Fruit fly (Drosophila melanogaster) whole organism, embryonic: ENCODE data around the gene Sk1.
A peak's percentile ranks its signal among the peaks of the same experiment; 100 is the strongest.

Experiments
- Awh ChIP-seq: fragments of 200-800 bp; sonication (Bioruptor generic); IDR thresholded peaks from 2 replicates; pipeline ENCODE4, ENCODE4 v1.3.6; 2022; ENCODE audit warnings: missing biosample characterization, missing genetic modification characterization
- Bgb ChIP-seq: fragments of 200-800 bp; sonication (Bioruptor generic); IDR thresholded peaks from 2 replicates; pipeline ENCODE4 v1.3.6; 2022; ENCODE audit warnings: missing biosample characterization, missing genetic modification characterization; ENCODE audit not compliant: partially characterized antibody
- BtbVII ChIP-seq: fragments of 200-800 bp; sonication (Bioruptor generic); optimal IDR thresholded peaks from 3 replicates; lab custom pipeline; 2017; ENCODE audit warnings: missing biosample characterization, mild to moderate bottlenecking, missing genetic modification characterization
- CG10209 ChIP-seq: fragments of 200-800 bp; sonication (Bioruptor generic); optimal IDR thresholded peaks from 3 replicates; lab custom pipeline; 2017; ENCODE audit warnings: missing biosample characterization, mild to moderate bottlenecking, missing genetic modification characterization, missing genetic modification reagents
- CG10431 ChIP-seq: fragments of 200-800 bp; sonication (Bioruptor generic); optimal IDR thresholded peaks from 3 replicates; lab custom pipeline; 2018; ENCODE audit warnings: missing biosample characterization, mild to moderate bottlenecking, missing genetic modification characterization
- CG12219 ChIP-seq: fragments of 200-800 bp; sonication (Bioruptor generic); optimal IDR thresholded peaks from 3 replicates; lab custom pipeline; 2018; ENCODE audit warnings: missing biosample characterization, mild to moderate bottlenecking, missing genetic modification characterization
- CG13123 ChIP-seq: fragments of 200-800 bp; sonication (Bioruptor generic); optimal IDR thresholded peaks from 2 replicates; lab custom pipeline; 2016; ENCODE audit warnings: missing biosample characterization, missing genetic modification characterization
- CG14441 ChIP-seq: fragments of 200-800 bp; sonication (Bioruptor generic); IDR thresholded peaks from 2 replicates; pipeline ENCODE4 v1.3.6; 2022; ENCODE audit warnings: missing biosample characterization, missing genetic modification characterization
- CG15073 ChIP-seq: fragments of 200-800 bp; sonication (Bioruptor generic); optimal IDR thresholded peaks from 2 replicates; lab custom pipeline; 2016; ENCODE audit warnings: missing biosample characterization, missing genetic modification characterization
- CG15696 ChIP-seq: fragments of 200-800 bp; sonication (Bioruptor generic); optimal IDR thresholded peaks from 2 replicates; lab custom pipeline; 2019; ENCODE audit warnings: missing biosample characterization, mild to moderate bottlenecking, missing genetic modification characterization, moderate library complexity
- CG18599 ChIP-seq: fragments of 200-800 bp; sonication (Bioruptor generic); optimal IDR thresholded peaks from 3 replicates; lab custom pipeline; 2017; ENCODE audit warnings: missing biosample characterization, missing genetic modification characterization, mild to moderate bottlenecking, moderate library complexity, missing genetic modification reagents
- CG3281 ChIP-seq: fragments of 200-800 bp; sonication (Bioruptor generic); optimal IDR thresholded peaks from 3 replicates; lab custom pipeline; 2017; ENCODE audit warnings: missing biosample characterization, mild to moderate bottlenecking, missing genetic modification characterization
- CG33557 ChIP-seq: fragments of 200-800 bp; sonication (Bioruptor generic); optimal IDR thresholded peaks from 2 replicates; lab custom pipeline; 2019; ENCODE audit warnings: missing biosample characterization, mild to moderate bottlenecking, missing genetic modification characterization, moderate library complexity
- CG4404 ChIP-seq: fragments of 200-800 bp; sonication (Bioruptor generic); IDR thresholded peaks from 2 replicates; pipeline ENCODE4 v1.3.6; 2022; ENCODE audit warnings: missing biosample characterization, missing genetic modification characterization
- CG6813 ChIP-seq: fragments of 200-800 bp; sonication (Bioruptor generic); optimal IDR thresholded peaks from 2 replicates; lab custom pipeline; 2017; ENCODE audit warnings: missing biosample characterization, missing genetic modification characterization, mild to moderate bottlenecking, moderate library complexity, missing genetic modification reagents
- CG8281 ChIP-seq: fragments of 200-800 bp; sonication (Bioruptor generic); optimal IDR thresholded peaks from 2 replicates; lab custom pipeline; 2018; ENCODE audit warnings: missing biosample characterization, mild to moderate bottlenecking, missing genetic modification characterization, moderate library complexity
- CG9727 ChIP-seq: fragments of 200-800 bp; sonication (Bioruptor generic); optimal IDR thresholded peaks from 3 replicates; lab custom pipeline; 2017; ENCODE audit warnings: missing biosample characterization, mild to moderate bottlenecking, missing genetic modification characterization
- CG9817 ChIP-seq: fragments of 200-800 bp; sonication (Bioruptor generic); optimal IDR thresholded peaks from 2 replicates; lab custom pipeline; 2018; ENCODE audit warnings: missing biosample characterization, mild to moderate bottlenecking, missing genetic modification characterization, moderate library complexity
- D ChIP-seq, 2 experiments: fragments of 200-800 bp in 1 of 2; fragments of >200 bp in 1 of 2; sonication (Bioruptor generic) in 1 of 2; optimal IDR thresholded peaks; 2 replicates in 1 of 2; 3 replicates in 1 of 2; lab custom pipeline; 2017; ENCODE audit warnings: mild to moderate bottlenecking in 1 of 2, missing biosample characterization in 1 of 2, missing genetic modification characterization in 1 of 2, missing genetic modification reagents in 1 of 2
- D19A ChIP-seq: fragments of 200-800 bp; optimal IDR thresholded peaks from 3 replicates; lab custom pipeline; 2019; ENCODE audit warnings: missing biosample characterization, mild to moderate bottlenecking, missing genetic modification characterization, moderate library complexity
- Dbx ChIP-seq: fragments of 200-800 bp; sonication (Bioruptor generic); IDR thresholded peaks from 3 replicates; pipeline ENCODE4 v1.3.6; 2022; ENCODE audit warnings: missing biosample characterization, missing genetic modification characterization
- Dek ChIP-seq: fragments of 200-800 bp; sonication (Bioruptor generic); optimal IDR thresholded peaks from 3 replicates; lab custom pipeline; 2019; ENCODE audit warnings: missing biosample characterization, mild to moderate bottlenecking, missing genetic modification characterization, moderate library complexity
- Eip74EF ChIP-seq, 2 experiments: fragments of 200-800 bp in 1 of 2; fragments of >200 bp in 1 of 2; sonication (Bioruptor generic) in 1 of 2; optimal IDR thresholded peaks; 2 replicates each; lab custom pipeline; 2017 to 2019; ENCODE audit warnings: missing biosample characterization in 2 of 2, missing genetic modification characterization in 2 of 2, mild to moderate bottlenecking in 1 of 2, moderate library complexity in 1 of 2
- GATAe ChIP-seq: fragments of 200-800 bp; sonication (Bioruptor generic); conservative IDR thresholded peaks from 2 replicates; pipeline ENCODE4 v1.3.6; 2022; ENCODE audit warnings: missing biosample characterization, missing genetic modification characterization
- HLH54F ChIP-seq: fragments of 200-800 bp; sonication (Bioruptor generic); optimal IDR thresholded peaks from 3 replicates; lab custom pipeline; 2016; ENCODE audit warnings: missing biosample characterization, missing genetic modification characterization
- Hey ChIP-seq: fragments of 200-800 bp; sonication (Bioruptor generic); optimal IDR thresholded peaks from 3 replicates; lab custom pipeline; 2018; ENCODE audit warnings: missing biosample characterization, mild to moderate bottlenecking, missing genetic modification characterization
- Hmr ChIP-seq: fragments of 200-800 bp; sonication (Bioruptor generic); optimal IDR thresholded peaks from 3 replicates; lab custom pipeline; 2017; ENCODE audit warnings: mild to moderate bottlenecking, missing biosample characterization, missing genetic modification reagents, missing genetic modification characterization
- Hr78 ChIP-seq, 2 experiments: fragments of 200-800 bp in 1 of 2; fragments of >200 bp in 1 of 2; sonication (Bioruptor generic) in 1 of 2; optimal IDR thresholded peaks; 2 replicates each; lab custom pipeline; 2017 to 2019; ENCODE audit warnings: missing biosample characterization in 2 of 2, missing genetic modification characterization in 2 of 2, mild to moderate bottlenecking in 1 of 2, moderate library complexity in 1 of 2
- Lhr ChIP-seq: fragments of 200-800 bp; sonication (Bioruptor generic); optimal IDR thresholded peaks from 3 replicates; lab custom pipeline; 2017; ENCODE audit warnings: mild to moderate bottlenecking, missing biosample characterization, missing genetic modification reagents, missing genetic modification characterization
- MBD-R2 ChIP-seq: fragments of 200-800 bp; sonication (Bioruptor generic); IDR thresholded peaks from 2 replicates; pipeline ENCODE4 v1.3.6; 2022; ENCODE audit warnings: missing biosample characterization, missing genetic modification characterization
- Med ChIP-seq: fragments of 200-800 bp; sonication (Bioruptor generic); peaks from one replicate; lab custom pipeline; 2016; ENCODE audit warnings: missing biosample characterization, missing genetic modification characterization, mild to moderate bottlenecking, inconsistent platforms, moderate library complexity
- Mrtf ChIP-seq: fragments of 200-800 bp; sonication (Bioruptor generic); IDR thresholded peaks from 3 replicates; pipeline ENCODE4 v1.3.6; 2022; ENCODE audit warnings: missing biosample characterization, missing genetic modification characterization
- NC2β ChIP-seq: fragments of 200-800 bp; sonication (Bioruptor generic); optimal IDR thresholded peaks from 2 replicates; lab custom pipeline; 2016; ENCODE audit warnings: missing biosample characterization, missing genetic modification characterization
- Xrp1 ChIP-seq: fragments of 200-800 bp; sonication (Bioruptor generic); IDR thresholded peaks from 2 replicates; pipeline ENCODE4 v1.3.6; 2022; ENCODE audit warnings: missing biosample characterization, missing genetic modification characterization
- chinmo ChIP-seq: fragments of 200-800 bp; sonication (Bioruptor generic); IDR thresholded peaks from 4 replicates; pipeline ENCODE4 v1.3.6; 2022; ENCODE audit warnings: missing biosample characterization, missing genetic modification characterization; ENCODE audit not compliant: partially characterized antibody
- dpn ChIP-seq, 2 experiments: fragments of 200-800 bp; sonication (Bioruptor generic); optimal IDR thresholded peaks; 3 replicates each; lab custom pipeline; 2016; ENCODE audit warnings: missing biosample characterization in 2 of 2, missing genetic modification characterization in 2 of 2
- eyg ChIP-seq: fragments of 200-800 bp; sonication (Bioruptor generic); optimal IDR thresholded peaks from 3 replicates; lab custom pipeline; 2016; ENCODE audit warnings: missing biosample characterization, missing genetic modification characterization
- gem ChIP-seq: fragments of 200-800 bp; sonication (Bioruptor generic); optimal IDR thresholded peaks from 2 replicates; lab custom pipeline; 2019; ENCODE audit warnings: missing biosample characterization, mild to moderate bottlenecking, missing genetic modification characterization, moderate library complexity
- kay ChIP-seq: fragments of 200-800 bp; sonication (Bioruptor generic); optimal IDR thresholded peaks from 2 replicates; lab custom pipeline; 2016; ENCODE audit warnings: missing biosample characterization, missing genetic modification characterization
- ken ChIP-seq: fragments of 200-800 bp; sonication (Bioruptor generic); IDR thresholded peaks from 3 replicates; pipeline ENCODE4 v1.3.6; 2022; ENCODE audit warnings: missing biosample characterization, missing genetic modification characterization
- lab ChIP-seq: fragments of 200-800 bp; sonication (Bioruptor generic); optimal IDR thresholded peaks from 3 replicates; lab custom pipeline; 2017; ENCODE audit warnings: missing biosample characterization, missing genetic modification characterization, mild to moderate bottlenecking, moderate library complexity, missing genetic modification reagents
- maf-S ChIP-seq: fragments of 200-800 bp; sonication (Bioruptor generic); optimal IDR thresholded peaks from 2 replicates; lab custom pipeline; 2016; ENCODE audit warnings: missing biosample characterization, missing genetic modification characterization
- oc ChIP-seq: fragments of 200-800 bp; sonication (Bioruptor generic); optimal IDR thresholded peaks from 2 replicates; lab custom pipeline; 2018; ENCODE audit warnings: missing biosample characterization, mild to moderate bottlenecking, missing genetic modification characterization, moderate library complexity
- pros ChIP-seq: fragments of 200-800 bp; sonication (Bioruptor generic); optimal IDR thresholded peaks from 3 replicates; lab custom pipeline; 2019; ENCODE audit warnings: missing biosample characterization, mild to moderate bottlenecking, missing genetic modification characterization, moderate library complexity
- run ChIP-seq: fragments of 200-800 bp; sonication (Bioruptor generic); optimal IDR thresholded peaks from 3 replicates; lab custom pipeline; 2018; ENCODE audit warnings: missing biosample characterization, mild to moderate bottlenecking, missing genetic modification characterization
- sima ChIP-seq: fragments of 200-800 bp; sonication (Bioruptor generic); optimal IDR thresholded peaks from 2 replicates; lab custom pipeline; 2016; ENCODE audit warnings: missing biosample characterization, missing genetic modification characterization
- sna ChIP-seq: fragments of 200-800 bp; sonication (Bioruptor generic); IDR thresholded peaks from 2 replicates; pipeline ENCODE4 v1.3.6; 2022; ENCODE audit warnings: missing biosample characterization, missing genetic modification characterization; ENCODE audit not compliant: partially characterized antibody

The Sk1 gene

dm6 chrX:11427282-11427689 is 15.1 kb upstream of the Sk1 start (continued):
- TF ChIP-seq Mrtf (GFP tag; lab: Robert Waterston, UW) (no peak), kay (GFP tag; lab: Kevin White, UChicago) (peak; percentile 22), CG9817 (tag; lab: Kevin White, UChicago) (peak; percentile 9), CG10431 (peak; percentile 11), Bgb (no peak), CG3281 (peak; percentile 58), oc (tag; lab: Kevin White, UChicago) (peak; percentile 18), gem (peak; percentile 32), Dbx (GFP tag; lab: Robert Waterston, UW) (0 out of 3 replicates have a peak, but pooled peaks have one; percentile 41), eyg (no peak), sna (GFP tag; lab: Robert Waterston, UW) (0 out of 2 replicates have a peak, but pooled peaks have one; percentile 21), CG8281 (tag; lab: Kevin White, UChicago) (peak; percentile 18), GATAe (peak; percentile 66; the same call in 1 of the 2 replicates), chinmo (GFP tag; lab: Robert Waterston, UW) (peak; percentile 94), CG12219 (GFP tag; lab: Kevin White, UChicago) (peak; percentile 41), Dek (tag; lab: Kevin White, UChicago) (peak; percentile 4), CG10209 (GFP tag; lab: Kevin White, UChicago) (peak; percentile 43), Hr78 (GFP tag; optimal IDR thresholded peaks at IDR 0.05; lab: Kevin White, UChicago) (peak in 1 of 2 experiments; percentile 23), CG33557 (peak; percentile 46), Awh (GFP tag; lab: Robert Waterston, UW) (no peak), Med (GFP tag; lab: Kevin White, UChicago) (peak; percentile 75), Eip74EF (GFP tag; optimal IDR thresholded peaks at IDR 0.05; lab: Kevin White, UChicago) (peak in 1 of 2 experiments; percentile 17), D19A (tag; lab: Kevin White, UChicago) (peak; percentile 16), CG6813 (peak; percentile 72), NC2β (GFP tag; lab: Kevin White, UChicago) (no peak), Hmr (GFP tag; lab: Kevin White, UChicago) (peak; percentile 58), ken (GFP tag; lab: Robert Waterston, UW) (no peak), CG15696 (tag; lab: Kevin White, UChicago) (peak; percentile 20), CG18599 (GFP tag; lab: Kevin White, UChicago) (peak; percentile 72), Xrp1 (GFP tag; lab: Robert Waterston, UW) (peak; percentile 48), Hey (tag; lab: Kevin White, UChicago) (peak; percentile 68), maf-S (GFP tag; lab: Kevin White, UChicago) (no peak), CG9727 (GFP tag; lab: Kevin White, UChicago) (peak; percentile 20), pros (GFP tag; lab: Kevin White, UChicago) (no peak), CG4404 (GFP tag; lab: Robert Waterston, UW) (no peak), CG14441 (GFP tag; lab: Robert Waterston, UW) (0 out of 2 replicates have a peak, but pooled peaks have one; percentile 11), CG15073 (GFP tag; lab: Kevin White, UChicago) (no peak), CG13123 (GFP tag; lab: Kevin White, UChicago) (peak; percentile 12), dpn (GFP tag; optimal IDR thresholded peaks at IDR 0.05; lab: Kevin White, UChicago) (peak in 1 of 2 experiments; percentile 5), BtbVII (peak; percentile 67), D (optimal IDR thresholded peaks at IDR 0.05; lab: Kevin White, UChicago) (no peak), D (GFP tag; optimal IDR thresholded peaks at IDR 0.05; lab: Kevin White, UChicago) (peak; percentile 28), run (tag; lab: Kevin White, UChicago) (no peak), lab (GFP tag; lab: Kevin White, UChicago) (peak; percentile 82), HLH54F (GFP tag; lab: Kevin White, UChicago) (no peak), MBD-R2 (GFP tag; lab: Robert Waterston, UW) (peak; percentile 30; the same call in 1 of the 2 replicates), Lhr (peak; percentile 25), sima (GFP tag; lab: Kevin White, UChicago) (no peak)
